Worm (Caenorhabditis elegans): ENCODE measurements around the gene F28E10.1.

Gene F28E10.1

DNA sequence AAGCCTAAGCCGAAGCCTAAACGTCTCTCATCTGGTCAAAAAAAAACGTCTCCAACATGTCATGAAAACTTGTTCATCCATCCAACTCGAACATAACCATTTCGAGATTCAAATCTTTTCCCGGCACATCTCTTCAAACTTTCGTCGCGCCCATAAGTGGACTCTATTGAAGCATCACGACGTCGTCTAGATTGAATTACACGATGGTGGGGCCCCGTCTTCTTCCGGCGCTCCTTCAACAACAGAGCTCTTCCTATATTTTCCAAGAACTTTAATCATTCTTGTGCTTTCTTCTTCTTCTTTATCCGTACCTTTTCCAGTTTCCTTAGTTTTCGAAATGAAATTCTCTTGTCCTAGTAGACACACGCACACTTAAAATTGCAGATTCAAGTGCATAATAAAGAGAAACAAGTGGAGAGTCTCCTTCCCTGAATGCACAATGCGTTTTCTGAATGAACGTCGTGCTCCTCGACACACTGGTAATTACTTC lies at the start of gene F28E10.1:
Gene F28E10.1 (plus strand): TSS at position 440 of the 490 bp plus-strand sequence.
- TF ChIP-seq nhr-48 (tag; optimal IDR thresholded peaks at IDR 0.05), result no peak
- no peak for TF ChIP-seq tag-97 (GFP tag; IDR thresholded peaks at IDR 0.05)
- peak in 1 of 2 experiments; percentile 92 for TF ChIP-seq unc-62 (GFP tag; optimal IDR thresholded peaks at IDR 0.05 in 1 of 2)
- TF ChIP-seq unc-62 (tag; optimal IDR thresholded peaks at IDR 0.05), result no peak
- TF ChIP-seq ces-1 (GFP tag; optimal IDR thresholded peaks at IDR 0.05), result peak; percentile 8
- peak; percentile 82 for TF ChIP-seq fkh-10 (GFP tag; optimal IDR thresholded peaks at IDR 0.05)
- TF ChIP-seq ctbp-1 (GFP tag; IDR thresholded peaks at IDR 0.05), result peak; percentile 56; the same call in 1 of the 2 replicates

DNA sequence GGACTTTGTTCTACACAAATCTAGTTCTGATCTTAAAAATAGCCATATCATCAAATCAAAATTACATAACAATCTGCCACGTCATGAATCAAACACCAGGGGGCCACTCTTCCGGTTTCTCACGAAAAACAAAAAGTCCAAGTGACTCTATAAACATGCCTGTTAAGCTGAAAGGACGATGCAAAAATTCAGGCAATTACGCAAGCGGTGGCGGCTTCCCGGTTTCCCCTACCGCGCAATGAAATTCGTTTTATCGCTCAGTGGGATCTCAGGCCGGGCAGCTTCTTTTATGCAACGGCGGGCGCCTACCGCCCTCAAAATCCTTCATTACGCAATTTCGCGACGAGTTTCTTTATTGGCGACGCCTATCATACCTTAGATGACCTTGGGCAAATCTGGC lies 48.9 kb upstream of the F28E10.1 start:
- peak; percentile 63 for TF ChIP-seq ama-1 (optimal IDR thresholded peaks at IDR 0.05)
- 0 out of 2 replicates have a peak, but pooled peaks have one; percentile 22 for TF ChIP-seq lin-29 (GFP tag; IDR thresholded peaks at IDR 0.05)
- TF ChIP-seq arid-1 (GFP tag; conservative IDR thresholded peaks at IDR 0.05), result 0 out of 2 replicates have a peak, but pooled peaks have one; percentile 14
- peak; percentile 18 for TF ChIP-seq nhr-102 (tag; optimal IDR thresholded peaks at IDR 0.05)
- peak; percentile 20; the same call in 1 of the 2 replicates for TF ChIP-seq T26A8.4 (GFP tag; IDR thresholded peaks at IDR 0.05)
- TF ChIP-seq zip-2 (tag; optimal IDR thresholded peaks at IDR 0.05), result no peak
- no peak for TF ChIP-seq unc-39 (tag; optimal IDR thresholded peaks at IDR 0.05)

DNA sequence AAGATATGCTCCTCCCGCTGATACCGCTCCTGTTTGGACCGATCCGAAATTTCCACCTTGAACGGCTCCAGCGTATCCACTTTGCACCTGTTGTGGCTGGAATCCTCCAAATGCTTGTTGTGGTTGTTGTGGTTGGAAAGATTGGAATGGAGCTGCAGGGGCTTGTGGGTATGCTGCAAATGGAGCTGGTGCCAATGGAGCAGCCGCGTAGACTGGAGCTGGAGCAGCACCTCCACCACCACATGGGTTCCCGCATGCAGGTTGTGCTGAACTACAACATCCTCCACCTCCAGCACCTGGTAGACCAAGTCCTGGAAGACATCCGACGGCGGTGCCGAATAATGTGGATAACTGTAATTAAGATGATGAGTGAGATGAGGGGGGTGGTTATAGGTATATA lies 45.2 kb upstream of the F28E10.1 start:
- TF ChIP-seq nhr-25 (tag; optimal IDR thresholded peaks at IDR 0.05; ENCODE audit: borderline replicate concordance, insufficient read depth) (no peak), mxl-3 (GFP tag; optimal IDR thresholded peaks at IDR 0.05) (no peak), mxl-2 (GFP tag; conservative IDR thresholded peaks at IDR 0.05) (no peak), set-16 (GFP tag; IDR thresholded peaks at IDR 0.05) (peak; percentile 68), T26A8.4 (GFP tag; IDR thresholded peaks at IDR 0.05) (peak; percentile 47; the same call in 1 of the 2 replicates), hlh-30 (tag; optimal IDR thresholded peaks at IDR 0.05; ENCODE audit: insufficient read depth) (no peak), zag-1 (tag; optimal IDR thresholded peaks at IDR 0.05) (no peak), egl-43 (GFP tag; IDR thresholded peaks at IDR 0.05) (0 out of 2 replicates have a peak, but pooled peaks have one; percentile 11)

DNA sequence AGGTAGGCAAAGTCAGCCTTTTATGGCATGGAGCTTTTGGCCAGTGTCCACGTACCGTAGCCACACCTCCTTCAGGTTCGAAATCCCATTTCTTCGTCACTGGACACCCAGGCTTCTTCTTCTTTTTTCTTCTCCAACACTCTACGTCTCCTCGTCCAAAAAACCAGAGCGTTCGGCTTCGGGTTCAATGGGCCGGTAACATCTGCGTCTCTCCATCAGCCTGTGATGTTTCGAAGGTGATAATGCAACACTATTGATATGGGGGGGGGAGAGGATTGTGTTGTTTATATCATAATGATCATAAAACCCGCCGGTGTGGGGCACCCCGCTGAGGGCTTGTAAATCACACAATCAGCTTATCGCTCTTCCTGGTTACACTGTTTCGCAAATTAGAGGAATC lies 43.7 kb upstream of the F28E10.1 start, which contains the start of gene ZK180.6:
Gene ZK180.6 (minus strand): TSS at position 101 of the 400 bp plus-strand sequence.
- TF ChIP-seq hlh-11 (tag; optimal IDR thresholded peaks at IDR 0.05), result peak; percentile 29
- TF ChIP-seq Y75B8A.6 (GFP tag; IDR thresholded peaks at IDR 0.05), result no peak
- no peak for TF ChIP-seq dmd-6 (GFP tag; IDR thresholded peaks at IDR 0.05)
- no peak for TF ChIP-seq mdt-29 (GFP tag; IDR thresholded peaks at IDR 0.05)
- no peak for TF ChIP-seq aly-2 (tag; optimal IDR thresholded peaks at IDR 0.05)
- TF ChIP-seq hmg-1.1 (GFP tag; IDR thresholded peaks at IDR 0.05), result 0 out of 2 replicates have a peak, but pooled peaks have one; percentile 24
- no peak for TF ChIP-seq lin-29 (GFP tag; IDR thresholded peaks at IDR 0.05)
- TF ChIP-seq dmd-8 (GFP tag; IDR thresholded peaks at IDR 0.05), result no peak
- no peak for TF ChIP-seq duxl-1 (tag; optimal IDR thresholded peaks at IDR 0.05; ENCODE audit: poor library complexity)
- TF ChIP-seq set-16 (GFP tag; IDR thresholded peaks at IDR 0.05), result peak; percentile 13; the same call in 1 of the 2 replicates
- TF ChIP-seq mxl-3 (GFP tag; optimal IDR thresholded peaks at IDR 0.05), result peak; percentile 20
- TF ChIP-seq zfp-2 (tag; optimal IDR thresholded peaks at IDR 0.05), result no peak
- TF ChIP-seq saeg-2 (GFP tag; IDR thresholded peaks at IDR 0.05), result no peak
- TF ChIP-seq pha-4 (GFP tag; IDR thresholded peaks at IDR 0.05), result no peak
- TF ChIP-seq pha-4 (tag; optimal IDR thresholded peaks at IDR 0.05), result no peak
- no peak for TF ChIP-seq gei-8 (GFP tag; optimal IDR thresholded peaks at IDR 0.05)
- TF ChIP-seq lin-38 (GFP tag; IDR thresholded peaks at IDR 0.05), result no peak
- TF ChIP-seq sdz-12 (GFP tag; optimal IDR thresholded peaks at IDR 0.05), result no peak
- TF ChIP-seq mes-2 (tag; optimal IDR thresholded peaks at IDR 0.05; ENCODE audit: poor library complexity, severe bottlenecking), result no peak
- TF ChIP-seq ceh-28 (tag; optimal IDR thresholded peaks at IDR 0.05), result no peak
- no peak for TF ChIP-seq fkh-10 (GFP tag; optimal IDR thresholded peaks at IDR 0.05)
- no peak for TF ChIP-seq aha-1 (tag)
- TF ChIP-seq lsy-2 (tag; optimal IDR thresholded peaks at IDR 0.05), result no peak
- no peak for TF ChIP-seq php-3 (GFP tag; IDR thresholded peaks at IDR 0.05)
- TF ChIP-seq egl-27 (tag; optimal IDR thresholded peaks at IDR 0.05), result no peak
- TF ChIP-seq D1046.2 (GFP tag; IDR thresholded peaks at IDR 0.05), result no peak
